Worm (Caenorhabditis elegans): ENCODE measurements around the gene F57A10.2.

- TF ChIP-seq cog-1 (tag; optimal IDR thresholded peaks at IDR 0.05) (no peak), ztf-23 (GFP tag; IDR thresholded peaks at IDR 0.05) (no peak), ref-1 (GFP tag; conservative IDR thresholded peaks at IDR 0.05) (no peak), tab-1 (GFP tag; IDR thresholded peaks at IDR 0.05) (no peak)
These were observed 14.3 kb upstream of the F57A10.2 start, which contains the start of gene str-43 for ce11 chrV:15752049-15752448.

All from whole organism, midembryonic.